Fruit fly (Drosophila melanogaster): ENCODE results near the gene CG7102.

The CG7102 gene

DNA sequence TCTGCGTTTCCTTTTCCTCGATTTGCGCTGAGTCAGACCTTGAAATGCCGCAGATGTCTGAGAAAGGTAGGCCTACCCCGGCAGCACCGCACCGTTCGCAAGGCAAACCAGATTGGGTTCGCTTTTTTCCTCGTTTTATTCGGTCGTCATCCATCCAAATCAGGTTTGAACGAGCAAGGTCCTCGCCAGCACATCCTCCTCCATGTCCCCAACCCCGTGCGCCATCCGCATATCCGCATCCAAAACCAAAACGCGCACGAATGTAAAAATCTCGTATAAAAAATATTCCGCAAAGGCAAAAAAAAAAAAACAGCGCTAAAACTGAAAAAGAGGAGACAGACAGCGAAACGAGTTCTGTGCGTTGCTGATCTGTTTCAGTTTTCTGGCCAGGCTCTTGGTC lies 22.5 kb upstream of the CG7102 start:
- TF ChIP-seq foxo (GFP tag; optimal IDR thresholded peaks at IDR 0.05): no peak
- no peak for TF ChIP-seq usp (GFP tag; optimal IDR thresholded peaks at IDR 0.05)
- TF ChIP-seq Hnf4 (GFP tag; optimal IDR thresholded peaks at IDR 0.05): no peak
- TF ChIP-seq Mio (GFP tag; optimal IDR thresholded peaks at IDR 0.05): no peak
- TF ChIP-seq Dif (GFP tag; optimal IDR thresholded peaks at IDR 0.05; ENCODE audit: partially characterized antibody): peak; percentile 57
- TF ChIP-seq tai (GFP tag; optimal IDR thresholded peaks at IDR 0.05): no peak
- no peak for TF ChIP-seq psq (GFP tag; optimal IDR thresholded peaks at IDR 0.05)
- no peak for TF ChIP-seq N (GFP tag; optimal IDR thresholded peaks at IDR 0.05)
- no peak for TF ChIP-seq Dfd (GFP tag; optimal IDR thresholded peaks at IDR 0.05)
- no peak for TF ChIP-seq sage (GFP tag; optimal IDR thresholded peaks at IDR 0.05)
- no peak for TF ChIP-seq rgr (GFP tag; optimal IDR thresholded peaks at IDR 0.05)
- TF ChIP-seq CrebA (GFP tag; optimal IDR thresholded peaks at IDR 0.05; ENCODE audit: borderline replicate concordance): peak; percentile 80
- TF ChIP-seq dmrt93B (GFP tag; optimal IDR thresholded peaks at IDR 0.05): no peak
- TF ChIP-seq GATAd (GFP tag; optimal IDR thresholded peaks at IDR 0.05): no peak
- no peak for TF ChIP-seq lola (GFP tag; optimal IDR thresholded peaks at IDR 0.05)
- no peak for TF ChIP-seq CG32264 (GFP tag; optimal IDR thresholded peaks at IDR 0.05)
- TF ChIP-seq Sp1 (GFP tag; optimal IDR thresholded peaks at IDR 0.05): no peak
- no peak for TF ChIP-seq HLH106 (tag; optimal IDR thresholded peaks at IDR 0.05)
- no peak for TF ChIP-seq pan (optimal IDR thresholded peaks at IDR 0.05)
- TF ChIP-seq OdsH (GFP tag; optimal IDR thresholded peaks at IDR 0.05): no peak
- no peak for TF ChIP-seq ey (GFP tag; optimal IDR thresholded peaks at IDR 0.05)
- no peak for TF ChIP-seq dsf (GFP tag; optimal IDR thresholded peaks at IDR 0.05; ENCODE audit: borderline replicate concordance)
- no peak for TF ChIP-seq Hr83 (GFP tag; optimal IDR thresholded peaks at IDR 0.05; ENCODE audit: poor library complexity, severe bottlenecking)
- no peak for TF ChIP-seq sv (GFP tag; optimal IDR thresholded peaks at IDR 0.05)
- TF ChIP-seq CG9705 (GFP tag; optimal IDR thresholded peaks at IDR 0.05): no peak
- TF ChIP-seq woc (GFP tag; optimal IDR thresholded peaks at IDR 0.05): no peak
- TF ChIP-seq jim (GFP tag; optimal IDR thresholded peaks at IDR 0.05): peak; percentile 49
- no peak for TF ChIP-seq Myc (optimal IDR thresholded peaks at IDR 0.05)
- TF ChIP-seq dl (GFP tag; optimal IDR thresholded peaks at IDR 0.05; ENCODE audit: insufficient read depth in 1 of 2, partially characterized antibody in 2 of 2): peak; percentile 5 to 26
- no peak for TF ChIP-seq Abd-B (GFP tag; optimal IDR thresholded peaks at IDR 0.05)
- peak; percentile 64 for TF ChIP-seq Jra (GFP tag; optimal IDR thresholded peaks at IDR 0.05)
- TF ChIP-seq fru (GFP tag; optimal IDR thresholded peaks at IDR 0.05): no peak
- TF ChIP-seq h (GFP tag; optimal IDR thresholded peaks at IDR 0.05): no peak
- TF ChIP-seq br (GFP tag; optimal IDR thresholded peaks at IDR 0.05): no peak
- TF ChIP-seq brk (GFP tag; optimal IDR thresholded peaks at IDR 0.05): peak; percentile 10
- TF ChIP-seq Hr78 (GFP tag; optimal IDR thresholded peaks at IDR 0.05): no peak
- peak; percentile 54 for TF ChIP-seq Rel (GFP tag; optimal IDR thresholded peaks at IDR 0.05)
- TF ChIP-seq Rel (tag; optimal IDR thresholded peaks at IDR 0.05): no peak
- peak; percentile 67 for TF ChIP-seq Vsx2 (GFP tag; optimal IDR thresholded peaks at IDR 0.05; ENCODE audit: partially characterized antibody)

DNA sequence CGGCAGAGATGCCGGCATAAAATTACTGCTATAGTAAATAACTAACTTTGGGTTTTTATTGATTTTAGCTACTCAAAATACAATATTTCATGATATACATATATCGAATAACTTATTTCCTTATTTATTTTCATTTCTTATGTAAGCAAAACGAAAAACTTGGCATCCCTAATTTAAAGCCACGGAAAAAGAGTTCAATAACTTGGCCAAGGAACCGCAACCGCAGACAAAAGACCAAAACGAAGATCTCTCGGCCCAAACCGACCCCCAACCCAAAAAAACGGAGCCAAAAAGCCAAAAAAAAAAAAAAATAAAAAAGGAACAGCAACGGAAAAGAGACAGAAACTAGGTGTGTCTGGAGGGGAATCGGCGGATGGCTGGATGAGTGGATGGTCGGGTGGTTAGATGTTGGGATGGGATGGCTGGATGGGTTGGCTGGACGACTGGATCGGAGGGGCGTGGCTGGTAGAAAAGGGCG lies 22.1 kb upstream of the CG7102 start:
- TF ChIP-seq Sp1 (GFP tag; optimal IDR thresholded peaks at IDR 0.05): peak; percentile 72
- TF ChIP-seq CrebA (GFP tag; optimal IDR thresholded peaks at IDR 0.05; ENCODE audit: borderline replicate concordance): peak; percentile 56
- peak; percentile 94 for TF ChIP-seq jim (GFP tag; optimal IDR thresholded peaks at IDR 0.05)
- no peak for TF ChIP-seq pan (optimal IDR thresholded peaks at IDR 0.05)
- no peak for TF ChIP-seq N (GFP tag; optimal IDR thresholded peaks at IDR 0.05)
- TF ChIP-seq sage (GFP tag; optimal IDR thresholded peaks at IDR 0.05): peak; percentile 48
- TF ChIP-seq Myc (optimal IDR thresholded peaks at IDR 0.05): no peak
- TF ChIP-seq dsf (GFP tag; optimal IDR thresholded peaks at IDR 0.05; ENCODE audit: borderline replicate concordance): no peak
- peak; percentile 16 for TF ChIP-seq CG32264 (GFP tag; optimal IDR thresholded peaks at IDR 0.05)
- TF ChIP-seq usp (GFP tag; optimal IDR thresholded peaks at IDR 0.05): no peak
- TF ChIP-seq Mio (GFP tag; optimal IDR thresholded peaks at IDR 0.05): no peak
- TF ChIP-seq rgr (GFP tag; optimal IDR thresholded peaks at IDR 0.05): peak; percentile 45
- peak; percentile 75 for TF ChIP-seq woc (GFP tag; optimal IDR thresholded peaks at IDR 0.05)
- peak; percentile 70 for TF ChIP-seq psq (GFP tag; optimal IDR thresholded peaks at IDR 0.05)
- TF ChIP-seq Dfd (GFP tag; optimal IDR thresholded peaks at IDR 0.05): no peak
- peak; percentile 84 for TF ChIP-seq h (GFP tag; optimal IDR thresholded peaks at IDR 0.05)
- no peak for TF ChIP-seq Abd-B (GFP tag; optimal IDR thresholded peaks at IDR 0.05)
- peak; percentile 30 for TF ChIP-seq Hnf4 (GFP tag; optimal IDR thresholded peaks at IDR 0.05)
- TF ChIP-seq dl (GFP tag; optimal IDR thresholded peaks at IDR 0.05; ENCODE audit: insufficient read depth in 1 of 2, partially characterized antibody in 2 of 2): no peak
- no peak for TF ChIP-seq lola (GFP tag; optimal IDR thresholded peaks at IDR 0.05)
- TF ChIP-seq HLH106 (tag; optimal IDR thresholded peaks at IDR 0.05): peak; percentile 81
- no peak for TF ChIP-seq Hr78 (GFP tag; optimal IDR thresholded peaks at IDR 0.05)
- peak; percentile 60 for TF ChIP-seq Rel (GFP tag; optimal IDR thresholded peaks at IDR 0.05)
- TF ChIP-seq Rel (tag; optimal IDR thresholded peaks at IDR 0.05): no peak
- peak; percentile 60 for TF ChIP-seq ey (GFP tag; optimal IDR thresholded peaks at IDR 0.05)
- TF ChIP-seq sv (GFP tag; optimal IDR thresholded peaks at IDR 0.05): no peak
- TF ChIP-seq dmrt93B (GFP tag; optimal IDR thresholded peaks at IDR 0.05): peak; percentile 31
- no peak for TF ChIP-seq Dif (GFP tag; optimal IDR thresholded peaks at IDR 0.05; ENCODE audit: partially characterized antibody)
- TF ChIP-seq Vsx2 (GFP tag; optimal IDR thresholded peaks at IDR 0.05; ENCODE audit: partially characterized antibody): no peak
- TF ChIP-seq brk (GFP tag; optimal IDR thresholded peaks at IDR 0.05): peak; percentile 42
- peak; percentile 81 for TF ChIP-seq fru (GFP tag; optimal IDR thresholded peaks at IDR 0.05)
- peak in 1 of 2 experiments; percentile 65 for TF ChIP-seq foxo (GFP tag; optimal IDR thresholded peaks at IDR 0.05)
- peak; percentile 73 for TF ChIP-seq OdsH (GFP tag; optimal IDR thresholded peaks at IDR 0.05)
- no peak for TF ChIP-seq Jra (GFP tag; optimal IDR thresholded peaks at IDR 0.05)
- TF ChIP-seq br (GFP tag; optimal IDR thresholded peaks at IDR 0.05): peak; percentile 55
- no peak for TF ChIP-seq GATAd (GFP tag; optimal IDR thresholded peaks at IDR 0.05)
- peak; percentile 55 for TF ChIP-seq CG9705 (GFP tag; optimal IDR thresholded peaks at IDR 0.05)
- no peak for TF ChIP-seq Hr83 (GFP tag; optimal IDR thresholded peaks at IDR 0.05; ENCODE audit: poor library complexity, severe bottlenecking)
- TF ChIP-seq tai (GFP tag; optimal IDR thresholded peaks at IDR 0.05): peak; percentile 62

Measured in whole organism, wandering third instar larva.